Worm (Caenorhabditis elegans): ENCODE data around the gene C38C3.6.

ce11 chrV:1467444-1467843 is 24.0 kb downstream of the C38C3.6 start, which contains the start of gene gid-8:
- TF ChIP-seq elt-2 (tag; optimal IDR thresholded peaks at IDR 0.05) (no peak), hlh-15 (tag; optimal IDR thresholded peaks at IDR 0.05) (no peak), pax-1 (tag; optimal IDR thresholded peaks at IDR 0.05) (no peak), ref-2 (tag; optimal IDR thresholded peaks at IDR 0.05) (no peak), nfya-1 (tag; optimal IDR thresholded peaks at IDR 0.05) (no peak), dve-1 (tag; optimal IDR thresholded peaks at IDR 0.05) (no peak), pha-4 (tag; optimal IDR thresholded peaks at IDR 0.05) (no peak), gmeb-2 (tag; optimal IDR thresholded peaks at IDR 0.05) (no peak)
